Worm (Caenorhabditis elegans): ENCODE results near the gene yars-2.

- TF ChIP-seq him-1 (tag; optimal IDR thresholded peaks at IDR 0.05) (no peak), W03F9.2 (tag; optimal IDR thresholded peaks at IDR 0.05) (no peak)
Measured at ce11 chrIV:4669242-4669641, 43.2 kb downstream of the yars-2 start, which contains the start of gene F29B9.12.
